Worm (Caenorhabditis elegans) whole organism, young adult: ENCODE results near the gene C06H2.7.

ENCODE experiments used
- B0261.1 ChIP-seq: sonication (generic microtip); optimal IDR thresholded peaks from 2 replicates; lab custom pipeline; 2016; ENCODE audit warnings: mild to moderate bottlenecking, missing genetic modification characterization, moderate library complexity, missing compliant biosample characterization
- D2030.7 ChIP-seq: fragments of 200-800 bp; sonication (Bioruptor generic); IDR thresholded peaks from 2 replicates; pipeline ENCODE4 v1.3.6; 2022; ENCODE audit warnings: missing genetic modification reagents, missing genetic modification characterization, missing compliant biosample characterization
- F33H1.4 ChIP-seq: fragments of 200-800 bp; sonication (Bioruptor generic); IDR thresholded peaks from 2 replicates; pipeline ENCODE4 v1.3.6; 2022; ENCODE audit warnings: missing genetic modification reagents, missing genetic modification characterization, missing compliant biosample characterization
- T07F8.4 ChIP-seq: sonication (generic microtip); optimal IDR thresholded peaks from 2 replicates; lab custom pipeline; 2016; ENCODE audit warnings: mild to moderate bottlenecking, missing genetic modification characterization, moderate library complexity, missing compliant biosample characterization
- Y53G8AR.9 ChIP-seq: fragments of 200-800 bp; sonication (Bioruptor generic); conservative IDR thresholded peaks from 2 replicates; pipeline ENCODE4 v1.3.6; 2022; ENCODE audit warnings: missing genetic modification reagents, missing genetic modification characterization, missing compliant biosample characterization
- Y56A3A.18 ChIP-seq: fragments of 200-800 bp; sonication (Bioruptor generic); IDR thresholded peaks from 2 replicates; pipeline ENCODE4 v1.3.6; 2022; ENCODE audit warnings: missing genetic modification reagents, missing genetic modification characterization, missing compliant biosample characterization
- ZK185.1 ChIP-seq: sonication (generic microtip); optimal IDR thresholded peaks from 2 replicates; lab custom pipeline; 2016; ENCODE audit warnings: mild to moderate bottlenecking, missing genetic modification characterization, missing compliant biosample characterization; ENCODE audit not compliant: poor library complexity, severe bottlenecking
- aptf-2 ChIP-seq: fragments of 200-800 bp; sonication (Bioruptor generic); conservative IDR thresholded peaks from 2 replicates; pipeline ENCODE4 v1.3.6; 2022; ENCODE audit warnings: missing genetic modification reagents, missing genetic modification characterization, missing compliant biosample characterization
- attf-6 ChIP-seq: fragments of 200-800 bp; sonication (Bioruptor generic); IDR thresholded peaks from 2 replicates; pipeline ENCODE4 v1.3.6; 2022; ENCODE audit warnings: missing genetic modification reagents, missing genetic modification characterization, missing compliant biosample characterization
- ceh-100 ChIP-seq: fragments of 200-800 bp; sonication (Bioruptor generic); IDR thresholded peaks from 2 replicates; pipeline ENCODE4 v1.3.6; 2022; ENCODE audit warnings: missing genetic modification reagents, missing genetic modification characterization, missing compliant biosample characterization
- ceh-27 ChIP-seq: fragments of 200-800 bp; sonication (Bioruptor generic); optimal IDR thresholded peaks from 2 replicates; lab custom pipeline; 2018; ENCODE audit warnings: mild to moderate bottlenecking, missing genetic modification characterization, moderate library complexity, missing compliant biosample characterization
- ceh-91 ChIP-seq: fragments of 200-800 bp; sonication (Bioruptor generic); IDR thresholded peaks from 2 replicates; pipeline ENCODE4 v1.3.6; 2022; ENCODE audit warnings: missing genetic modification reagents, missing genetic modification characterization, missing compliant biosample characterization
- egl-18 ChIP-seq: fragments of 200-800 bp; sonication (Bioruptor generic); IDR thresholded peaks from 2 replicates; pipeline ENCODE4 v1.3.6; 2022; ENCODE audit warnings: missing genetic modification reagents, missing genetic modification characterization, missing compliant biosample characterization
- egl-44 ChIP-seq: fragments of 200-800 bp; sonication (Bioruptor generic); IDR thresholded peaks from 2 replicates; pipeline ENCODE4 v1.3.6; 2022; ENCODE audit warnings: missing genetic modification reagents, missing genetic modification characterization, missing compliant biosample characterization
- egrh-3 ChIP-seq: fragments of 200-800 bp; sonication (Bioruptor generic); IDR thresholded peaks from 2 replicates; pipeline ENCODE4 v1.3.6; 2022; ENCODE audit warnings: missing genetic modification reagents, missing genetic modification characterization, missing compliant biosample characterization
- ekl-4 ChIP-seq: fragments of 200-800 bp; sonication (Bioruptor generic); IDR thresholded peaks from 2 replicates; pipeline ENCODE4 v1.3.6; 2022; ENCODE audit warnings: missing genetic modification reagents, missing genetic modification characterization, missing compliant biosample characterization
- ets-4 ChIP-seq: fragments of 200-800 bp; sonication (Bioruptor generic); optimal IDR thresholded peaks from 2 replicates; lab custom pipeline; 2018; ENCODE audit warnings: mild to moderate bottlenecking, missing genetic modification characterization, missing compliant biosample characterization
- gei-17 ChIP-seq: fragments of 200-800 bp; sonication (Bioruptor generic); optimal IDR thresholded peaks from 2 replicates; lab custom pipeline; 2018; ENCODE audit warnings: mild to moderate bottlenecking, missing genetic modification characterization, missing compliant biosample characterization
- him-1 ChIP-seq: sonication (generic microtip); optimal IDR thresholded peaks from 2 replicates; lab custom pipeline; 2016; ENCODE audit warnings: missing genotype, missing genetic modification reagents, missing genetic modification characterization, missing compliant biosample characterization
- hmg-1.2 ChIP-seq: fragments of 200-800 bp; sonication (Bioruptor generic); IDR thresholded peaks from 2 replicates; pipeline ENCODE4 v1.3.6; 2022; ENCODE audit warnings: missing genetic modification reagents, missing genetic modification characterization, missing compliant biosample characterization
- hmg-20 ChIP-seq: fragments of 200-800 bp; sonication (Bioruptor generic); IDR thresholded peaks from 2 replicates; pipeline ENCODE4 v1.3.6; 2022; ENCODE audit warnings: missing genetic modification reagents, missing genetic modification characterization, missing compliant biosample characterization
- hrde-1 ChIP-seq: sonication (generic microtip); optimal IDR thresholded peaks from 2 replicates; lab custom pipeline; 2016; ENCODE audit warnings: missing genetic modification characterization, mild to moderate bottlenecking, missing compliant biosample characterization, moderate library complexity, missing genotype, missing genetic modification reagents, borderline replicate concordance
- hsf-1 ChIP-seq: fragments of 200-800 bp; sonication (Bioruptor generic); IDR thresholded peaks from 2 replicates; pipeline ENCODE4 v1.3.6; 2022; ENCODE audit warnings: missing genetic modification reagents, missing genetic modification characterization, missing compliant biosample characterization
- lin-40 ChIP-seq: sonication (generic microtip); optimal IDR thresholded peaks from 2 replicates; lab custom pipeline; 2016; ENCODE audit warnings: missing genetic modification characterization, mild to moderate bottlenecking, missing compliant biosample characterization, missing genotype, missing genetic modification reagents
- lsl-1 ChIP-seq: fragments of 200-800 bp; sonication (Bioruptor generic); optimal IDR thresholded peaks from 2 replicates; lab custom pipeline; 2018; ENCODE audit warnings: mild to moderate bottlenecking, missing genetic modification characterization, moderate library complexity, missing compliant biosample characterization
- lsy-27 ChIP-seq: sonication (generic microtip); optimal IDR thresholded peaks from 2 replicates; lab custom pipeline; 2017; ENCODE audit warnings: missing genetic modification characterization, mild to moderate bottlenecking, missing compliant biosample characterization, antibody characterized with exemption, missing genotype, borderline replicate concordance; ENCODE audit not compliant: insufficient read depth
- madf-3 ChIP-seq: fragments of 200-800 bp; sonication (Bioruptor generic); IDR thresholded peaks from 2 replicates; pipeline ENCODE4 v1.3.6; 2022; ENCODE audit warnings: missing genetic modification reagents, missing genetic modification characterization, missing compliant biosample characterization
- madf-8 ChIP-seq: fragments of 200-800 bp; sonication (Bioruptor generic); conservative IDR thresholded peaks from 2 replicates; pipeline ENCODE4 v1.3.6; 2022; ENCODE audit warnings: missing genetic modification reagents, missing genetic modification characterization, missing compliant biosample characterization
- mcd-1 ChIP-seq: fragments of 200-800 bp; sonication (Bioruptor generic); IDR thresholded peaks from 2 replicates; pipeline ENCODE4 v1.3.6; 2022; ENCODE audit warnings: missing genetic modification reagents, missing genetic modification characterization, missing compliant biosample characterization
- nhr-80 ChIP-seq: sonication (generic microtip); optimal IDR thresholded peaks from 2 replicates; lab custom pipeline; 2016; ENCODE audit warnings: missing genetic modification characterization, missing compliant biosample characterization
- pbrm-1 ChIP-seq: fragments of 200-800 bp; sonication (Bioruptor generic); IDR thresholded peaks from 2 replicates; pipeline ENCODE4 v1.3.6; 2022; ENCODE audit warnings: missing genetic modification reagents, missing genetic modification characterization, missing compliant biosample characterization
- rcor-1 ChIP-seq: fragments of 200-800 bp; sonication (Bioruptor generic); IDR thresholded peaks from 2 replicates; pipeline ENCODE4 v1.3.6; 2022; ENCODE audit warnings: missing genetic modification reagents, missing genetic modification characterization, missing compliant biosample characterization
- rec-8 ChIP-seq, 2 experiments: sonication (generic microtip); optimal IDR thresholded peaks; 2 replicates each; lab custom pipeline; 2016; ENCODE audit warnings: mild to moderate bottlenecking in 2 of 2, missing genetic modification characterization in 2 of 2, missing genetic modification reagents in 2 of 2, missing genotype in 2 of 2, missing biosample characterization in 1 of 2, missing compliant biosample characterization in 1 of 2, moderate library complexity in 1 of 2
- rpc-1 ChIP-seq, 2 experiments: fragments of 150-350 bp in 1 of 2; sonication (generic microtip) in 1 of 2; optimal IDR thresholded peaks; 2 replicates each; lab custom pipeline; 2014 to 2018; ENCODE audit warnings: missing biosample characterization in 1 of 2, missing genetic modification characterization in 1 of 2, missing genetic modification reagents in 1 of 2, missing genotype in 1 of 2
- snpc-1.1 ChIP-seq: sonication (generic microtip); optimal IDR thresholded peaks from 2 replicates; lab custom pipeline; 2017; ENCODE audit warnings: missing genetic modification characterization, mild to moderate bottlenecking, missing compliant biosample characterization, antibody characterized with exemption, moderate library complexity, missing genotype, missing genetic modification reagents; ENCODE audit not compliant: insufficient read depth
- snpc-1.3 ChIP-seq: sonication (generic microtip); optimal IDR thresholded peaks from 2 replicates; lab custom pipeline; 2017; ENCODE audit warnings: missing genetic modification characterization, mild to moderate bottlenecking, missing compliant biosample characterization, antibody characterized with exemption, moderate library complexity, missing genotype, missing genetic modification reagents; ENCODE audit not compliant: insufficient read depth
- snpc-3.4 ChIP-seq: sonication (generic microtip); optimal IDR thresholded peaks from 2 replicates; lab custom pipeline; 2017; ENCODE audit warnings: missing genetic modification characterization, mild to moderate bottlenecking, missing compliant biosample characterization, antibody characterized with exemption, moderate library complexity, missing genotype, missing genetic modification reagents
- tbp1 ChIP-seq: fragments of 200-800 bp; sonication (Bioruptor generic); optimal IDR thresholded peaks from 2 replicates; lab custom pipeline; 2018; ENCODE audit warnings: mild to moderate bottlenecking, missing genetic modification characterization, missing compliant biosample characterization
- tlf-1 ChIP-seq: fragments of 200-800 bp; sonication (Bioruptor generic); optimal IDR thresholded peaks from 2 replicates; lab custom pipeline; 2018; ENCODE audit warnings: mild to moderate bottlenecking, missing genetic modification characterization, missing compliant biosample characterization
- xnd-1 ChIP-seq: sonication (generic microtip); optimal IDR thresholded peaks from 2 replicates; lab custom pipeline; 2016; ENCODE audit warnings: missing genotype, missing genetic modification reagents, missing genetic modification characterization, missing compliant biosample characterization
- zim-3 ChIP-seq: sonication (generic microtip); optimal IDR thresholded peaks from 2 replicates; lab custom pipeline; 2017; ENCODE audit warnings: mild to moderate bottlenecking, missing genetic modification characterization, moderate library complexity, missing compliant biosample characterization
- ztf-18 ChIP-seq: sonication (generic microtip); optimal IDR thresholded peaks from 2 replicates; lab custom pipeline; 2016; ENCODE audit warnings: missing genotype, mild to moderate bottlenecking, missing genetic modification characterization, missing compliant biosample characterization
- ztf-3 ChIP-seq: fragments of 200-800 bp; sonication (Bioruptor generic); optimal IDR thresholded peaks from 2 replicates; lab custom pipeline; 2018; ENCODE audit warnings: mild to moderate bottlenecking, missing genetic modification characterization, missing compliant biosample characterization

The C06H2.7 gene

DNA sequence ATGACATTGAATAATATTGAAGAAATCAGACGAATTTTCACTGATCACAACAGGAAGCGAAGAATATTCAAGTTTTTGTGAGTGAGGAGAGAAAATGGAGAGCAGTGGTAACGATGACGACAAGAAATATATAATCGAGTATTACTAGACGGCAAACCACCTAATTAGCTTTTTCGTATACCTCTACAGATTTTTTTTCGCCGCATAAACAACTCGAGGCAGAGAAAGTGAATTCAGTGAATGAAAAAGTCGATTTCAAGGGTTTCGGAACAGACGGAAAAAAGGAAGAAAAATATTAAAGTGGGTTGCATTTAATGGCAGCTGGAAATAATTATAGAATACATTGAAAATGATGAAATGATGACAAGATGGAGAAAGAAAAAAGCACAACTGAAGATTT, 33.0 kb upstream of the C06H2.7 start, which contains the start of gene gpa-1:
TSS of gene gpa-1 (minus strand) at position 101 of the 400 bp plus-strand sequence.
- TF ChIP-seq gei-17 (no peak), zim-3 (tag; lab: Kevin White, UChicago) (no peak), rpc-1 (optimal IDR thresholded peaks at IDR 0.05; lab: Kevin White, UChicago) (no peak), rpc-1 (tag; optimal IDR thresholded peaks at IDR 0.05; lab: Kevin White, UChicago) (no peak)
- TF ChIP-seq, all 124 proteins: peak for 0

DNA sequence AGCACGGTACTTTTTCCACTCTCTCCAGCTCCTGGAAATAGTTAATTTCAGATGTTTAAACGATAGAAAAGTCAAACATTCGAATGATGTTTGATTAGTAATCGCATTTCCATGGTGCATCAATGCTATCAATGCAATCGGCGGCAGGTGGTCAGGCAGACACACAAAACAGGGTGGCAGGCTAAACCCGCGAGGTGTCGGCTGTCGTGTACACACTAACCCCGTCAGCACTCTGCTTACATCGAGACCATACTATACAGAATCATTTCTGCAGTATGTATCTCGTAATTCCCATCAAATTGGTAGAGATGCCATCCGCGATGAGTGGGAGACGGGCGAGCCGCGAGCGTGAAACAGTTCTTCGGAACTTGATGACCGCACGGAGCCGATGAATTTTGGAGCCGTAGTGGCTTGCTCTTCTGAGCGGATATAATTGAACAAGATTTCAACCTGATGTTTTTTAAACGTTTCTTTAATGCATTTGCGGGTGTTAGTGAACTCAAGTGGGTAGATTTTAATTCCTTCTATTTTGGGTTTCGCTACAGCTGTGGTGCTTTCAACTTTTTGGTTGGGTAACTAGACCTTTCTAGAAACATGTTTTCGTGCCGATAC, 32.2 kb upstream of the C06H2.7 start:
- peak; percentile 85 for TF ChIP-seq him-1
- peak; percentile 94 for TF ChIP-seq snpc-1.3 (tag; lab: Kevin White, UChicago)
- peak; percentile 35; the same call in 1 of the 2 replicates for TF ChIP-seq madf-8 (GFP tag; lab: Robert Waterston, UW)
- peak; percentile 91 for TF ChIP-seq D2030.7
- TF ChIP-seq rcor-1, result peak; percentile 92
- TF ChIP-seq rec-8 (tag; optimal IDR thresholded peaks at IDR 0.05; lab: Kevin White, UChicago), result peak in 1 of 2 experiments; percentile 31
- TF ChIP-seq madf-3 (GFP tag; lab: Robert Waterston, UW), result 0 out of 2 replicates have a peak, but pooled peaks have one; percentile 40
- TF ChIP-seq egrh-3, result 0 out of 2 replicates have a peak, but pooled peaks have one; percentile 6
- TF ChIP-seq ztf-18, result peak; percentile 26
- TF ChIP-seq ceh-91 (GFP tag; lab: Robert Waterston, UW), result peak; percentile 25; the same call in 1 of the 2 replicates
- TF ChIP-seq aptf-2 (GFP tag; lab: Robert Waterston, UW), result peak; percentile 43; the same call in 1 of the 2 replicates
- TF ChIP-seq nhr-80 (tag; lab: Kevin White, UChicago), result peak; percentile 63
- peak; percentile 23 for TF ChIP-seq ets-4
- peak; percentile 69; the same call in 1 of the 2 replicates for TF ChIP-seq ekl-4
- TF ChIP-seq hsf-1 (GFP tag; lab: Robert Waterston, UW), result peak; percentile 58
- peak; percentile 94 for TF ChIP-seq snpc-3.4 (tag; lab: Kevin White, UChicago)
- peak; percentile 43 for TF ChIP-seq ZK185.1 (tag; lab: Kevin White, UChicago)
- peak; percentile 7 for TF ChIP-seq ztf-3 (GFP tag; lab: Kevin White, UChicago)
- 0 out of 2 replicates have a peak, but pooled peaks have one; percentile 49 for TF ChIP-seq egl-44
- TF ChIP-seq hmg-1.2 (GFP tag; lab: Robert Waterston, UW), result peak; percentile 92
- peak; percentile 80 for TF ChIP-seq mcd-1 (GFP tag; lab: Robert Waterston, UW)
- TF ChIP-seq T07F8.4 (tag; lab: Kevin White, UChicago), result peak; percentile 15
- peak; percentile 8 for TF ChIP-seq lin-40
- TF ChIP-seq B0261.1 (tag; lab: Kevin White, UChicago), result peak; percentile 38
- peak; percentile 67 for TF ChIP-seq lsl-1 (GFP tag; lab: Kevin White, UChicago)
- TF ChIP-seq Y56A3A.18 (GFP tag; lab: Robert Waterston, UW), result peak; percentile 89
- 0 out of 2 replicates have a peak, but pooled peaks have one; percentile 55 for TF ChIP-seq egl-18 (GFP tag; lab: Robert Waterston, UW)
- peak; percentile 59 for TF ChIP-seq hmg-20 (GFP tag; lab: Robert Waterston, UW)
- TF ChIP-seq pbrm-1, result peak; percentile 98
- peak; percentile 79 for TF ChIP-seq tbp1 (GFP tag; lab: Kevin White, UChicago)
- TF ChIP-seq snpc-1.1, result peak; percentile 95
- TF ChIP-seq Y53G8AR.9, result peak; percentile 76; the same call in 1 of the 2 replicates
- TF ChIP-seq attf-6, result peak; percentile 92
- peak; percentile 17 for TF ChIP-seq hrde-1
- peak; percentile 30; the same call in 1 of the 2 replicates for TF ChIP-seq F33H1.4
- TF ChIP-seq ceh-100 (GFP tag; lab: Robert Waterston, UW), result peak; percentile 65
- TF ChIP-seq xnd-1 (tag; lab: Kevin White, UChicago), result peak; percentile 10
- TF ChIP-seq tlf-1 (GFP tag; lab: Kevin White, UChicago), result peak; percentile 38
- TF ChIP-seq lsy-27 (tag; lab: Kevin White, UChicago), result peak; percentile 87
- peak; percentile 19 for TF ChIP-seq ceh-27
